Worm (Caenorhabditis elegans): ENCODE data around the gene fbxb-85.

ce11 chrIII:10822494-10823113 is 26.2 kb downstream of the fbxb-85 start:
- TF ChIP-seq fkh-10 (GFP tag; optimal IDR thresholded peaks at IDR 0.05) (no peak), madf-2 (tag; optimal IDR thresholded peaks at IDR 0.05) (no peak), ama-1 (optimal IDR thresholded peaks at IDR 0.05) (no peak), pqm-1 (tag; optimal IDR thresholded peaks at IDR 0.05) (no peak), ceh-48 (tag; optimal IDR thresholded peaks at IDR 0.05) (no peak), pag-3 (tag; optimal IDR thresholded peaks at IDR 0.05; ENCODE audit: borderline replicate concordance) (no peak), fax-1 (tag; optimal IDR thresholded peaks at IDR 0.05) (no peak), sox-2 (GFP tag; IDR thresholded peaks at IDR 0.05) (no peak), fkh-6 (tag; optimal IDR thresholded peaks at IDR 0.05) (no peak), sox-4 (tag; optimal IDR thresholded peaks at IDR 0.05) (no peak)
